Fruit fly (Drosophila melanogaster) whole organism: ENCODE results near the gene Nedd4.

Experiments
- CG8478 ChIP-seq: fragments of >200 bp; optimal IDR thresholded peaks from 2 replicates; lab custom pipeline; 2018; ENCODE audit warnings: inconsistent platforms
- EcR ChIP-seq, 2 experiments: fragments of >200 bp; optimal IDR thresholded peaks; 2 replicates each; lab custom pipeline; 2017; ENCODE audit warnings: missing biosample characterization in 2 of 2, missing genetic modification characterization in 2 of 2, missing genetic modification reagents in 2 of 2
- psq ChIP-seq: fragments of >200 bp; optimal IDR thresholded peaks from 2 replicates; lab custom pipeline; 2017
- usp ChIP-seq: fragments of >200 bp; optimal IDR thresholded peaks from 2 replicates; lab custom pipeline; 2017; ENCODE audit warnings: missing biosample characterization, missing genetic modification characterization, mixed read lengths

DNA sequence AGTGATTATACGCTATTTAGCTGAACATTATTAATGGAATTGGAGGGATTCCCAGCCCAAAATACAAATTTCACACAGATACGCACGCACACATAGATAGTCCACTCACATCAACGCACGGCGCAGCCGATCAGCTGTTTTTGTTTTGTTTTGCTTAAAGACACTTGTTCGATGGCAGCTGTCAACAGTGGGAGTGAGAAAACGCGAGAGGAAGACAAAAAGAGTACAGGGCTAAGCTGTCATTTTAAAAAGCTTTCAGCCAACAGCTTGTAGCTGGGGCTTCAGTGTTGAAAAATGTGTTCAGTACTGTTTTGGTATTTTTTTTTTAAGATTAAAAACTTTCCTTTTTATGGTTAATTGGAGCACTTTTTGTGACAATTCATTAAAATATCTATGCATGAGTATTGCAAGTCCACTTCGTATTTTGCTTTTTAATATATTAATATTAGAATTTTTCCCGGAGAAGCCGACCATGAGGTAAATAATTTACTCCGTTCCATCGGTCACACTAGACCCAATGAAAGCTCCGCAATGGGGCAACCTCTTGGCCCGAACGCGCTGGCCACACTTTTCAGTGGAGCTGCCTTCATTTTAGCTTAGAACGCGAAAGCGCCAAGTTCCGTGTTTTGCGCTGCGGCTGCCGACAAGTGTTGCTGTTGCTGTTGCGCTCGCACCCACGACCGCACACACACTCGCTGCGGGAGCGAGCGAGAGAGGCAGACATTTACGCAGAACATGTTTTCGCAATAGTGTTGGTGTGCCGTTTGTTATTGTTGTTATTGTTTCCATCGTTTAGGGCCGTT, 3.2 kb downstream of the Nedd4 start:
- TF ChIP-seq psq (lab: Kevin White, UChicago), result no peak
- no peak for TF ChIP-seq usp (GFP tag; lab: Kevin White, UChicago)
- TF ChIP-seq EcR (GFP tag; optimal IDR thresholded peaks at IDR 0.05; lab: Kevin White, UChicago), result no peak
- peak; percentile 57 for TF ChIP-seq CG8478
